Worm (Caenorhabditis elegans): Measurements from ENCODE around the gene ain-1.

ce11 chrX:16629773-16630172 is 16.5 kb downstream of the ain-1 start:
- TF ChIP-seq ztf-23 (GFP tag; IDR thresholded peaks at IDR 0.05) (no peak), med-1 (GFP tag; optimal IDR thresholded peaks at IDR 0.05; ENCODE audit: insufficient read depth) (no peak), flt-1 (GFP tag; IDR thresholded peaks at IDR 0.05) (no peak), tab-1 (GFP tag; IDR thresholded peaks at IDR 0.05) (no peak), cog-1 (tag; optimal IDR thresholded peaks at IDR 0.05) (no peak), ztf-29 (GFP tag; IDR thresholded peaks at IDR 0.05) (no peak)

All from whole organism, midembryonic.